Worm (Caenorhabditis elegans): ENCODE measurements around the gene R07B1.5.

DNA sequence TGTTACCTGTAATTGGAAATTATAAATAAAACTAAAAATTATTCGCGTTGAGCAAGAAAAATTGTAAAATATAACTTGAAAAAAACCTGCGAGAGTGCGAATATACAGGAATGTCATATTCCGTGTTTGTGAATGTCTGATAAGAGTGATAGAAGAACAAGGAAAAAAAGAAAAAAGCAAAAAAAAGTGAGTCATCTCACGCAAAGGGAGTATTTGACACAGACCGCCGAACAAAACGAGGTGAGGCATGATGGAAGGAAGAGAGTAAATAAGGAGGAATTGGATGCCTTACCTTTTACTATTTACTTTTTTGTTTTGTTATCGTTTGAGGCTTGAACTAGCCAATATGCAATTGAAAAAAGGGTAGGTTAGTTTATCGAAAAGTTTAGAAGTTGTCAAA, 28.9 kb downstream of the R07B1.5 start, which contains the start of gene F21G4.1:
- TF ChIP-seq ama-1 (optimal IDR thresholded peaks at IDR 0.05) (no peak), ceh-36 (tag; optimal IDR thresholded peaks at IDR 0.05) (no peak), scrt-1 (GFP tag; IDR thresholded peaks at IDR 0.05) (no peak), flt-1 (GFP tag; IDR thresholded peaks at IDR 0.05) (no peak), B0310.2 (tag; optimal IDR thresholded peaks at IDR 0.05) (no peak), ets-7 (tag; optimal IDR thresholded peaks at IDR 0.05) (no peak), hnd-1 (tag; optimal IDR thresholded peaks at IDR 0.05) (no peak), sea-1 (GFP tag; conservative IDR thresholded peaks at IDR 0.05) (no peak), tra-4 (tag; optimal IDR thresholded peaks at IDR 0.05) (no peak), pes-1 (GFP tag; IDR thresholded peaks at IDR 0.05) (no peak), hmg-4 (GFP tag; optimal IDR thresholded peaks at IDR 0.05) (no peak), tbx-37 (GFP tag; conservative IDR thresholded peaks at IDR 0.05) (no peak), aly-1 (tag; optimal IDR thresholded peaks at IDR 0.05) (no peak)
